Fruit fly (Drosophila melanogaster) whole organism, pupa: Measurements from ENCODE around the gene CG18180.

Experiments used
- CG12605 ChIP-seq: fragments of 200-800 bp; sonication (Bioruptor generic); IDR thresholded peaks from 2 replicates; pipeline ENCODE4 v1.3.6; 2022; ENCODE audit warnings: missing biosample characterization, missing genetic modification characterization
- CG15710 ChIP-seq: fragments of 200-800 bp; sonication (Bioruptor generic); optimal IDR thresholded peaks from 2 replicates; lab custom pipeline; 2018; ENCODE audit warnings: missing biosample characterization, mild to moderate bottlenecking, missing genetic modification characterization, moderate library complexity
- CG17806 ChIP-seq: fragments of 200-800 bp; sonication (Bioruptor generic); optimal IDR thresholded peaks from 2 replicates; lab custom pipeline; 2018; ENCODE audit warnings: missing biosample characterization, mild to moderate bottlenecking, missing genetic modification characterization, moderate library complexity
- CG32121 ChIP-seq: fragments of 200-800 bp; sonication (Bioruptor generic); IDR thresholded peaks from 2 replicates; pipeline ENCODE4 v1.3.6; 2022; ENCODE audit warnings: missing biosample characterization, missing genetic modification characterization
- CG34367 ChIP-seq: fragments of 200-800 bp; sonication (Bioruptor generic); optimal IDR thresholded peaks from 2 replicates; lab custom pipeline; 2018; ENCODE audit warnings: missing biosample characterization, mild to moderate bottlenecking, missing genetic modification characterization
- CG8159 ChIP-seq: fragments of 200-800 bp; sonication (Bioruptor generic); optimal IDR thresholded peaks from 3 replicates; lab custom pipeline; 2018; ENCODE audit warnings: missing biosample characterization, mild to moderate bottlenecking, missing genetic modification characterization, moderate library complexity
- CG8301 ChIP-seq: fragments of 200-800 bp; sonication (Bioruptor generic); optimal IDR thresholded peaks from 2 replicates; lab custom pipeline; 2018; ENCODE audit warnings: missing biosample characterization, mild to moderate bottlenecking, missing genetic modification characterization
- CG9948 ChIP-seq: fragments of 200-800 bp; sonication (Bioruptor generic); optimal IDR thresholded peaks from 2 replicates; lab custom pipeline; 2018; ENCODE audit warnings: missing biosample characterization, mild to moderate bottlenecking, missing genetic modification characterization, moderate library complexity
- D1 ChIP-seq: fragments of 200-800 bp; sonication (Bioruptor generic); optimal IDR thresholded peaks from 2 replicates; lab custom pipeline; 2018; ENCODE audit warnings: missing biosample characterization, mild to moderate bottlenecking, missing genetic modification characterization, moderate library complexity
- Pif1A ChIP-seq: fragments of 200-800 bp; sonication (Bioruptor generic); optimal IDR thresholded peaks from 3 replicates; lab custom pipeline; 2016; ENCODE audit warnings: missing biosample characterization, missing genetic modification characterization
- Pif1B ChIP-seq: fragments of 200-800 bp; sonication (Bioruptor generic); optimal IDR thresholded peaks from 3 replicates; lab custom pipeline; 2016; ENCODE audit warnings: missing biosample characterization, missing genetic modification characterization
- fd96Ca ChIP-seq: fragments of 200-800 bp; sonication (Bioruptor generic); IDR thresholded peaks from 3 replicates; pipeline ENCODE4 v1.3.6; 2022; ENCODE audit warnings: missing biosample characterization, missing genetic modification characterization
- gl ChIP-seq: fragments of 200-800 bp; sonication (Bioruptor generic); optimal IDR thresholded peaks from 2 replicates; lab custom pipeline; 2018; ENCODE audit warnings: missing biosample characterization, mild to moderate bottlenecking, missing genetic modification characterization
- rn ChIP-seq: fragments of 200-800 bp; sonication (Bioruptor generic); IDR thresholded peaks from 2 replicates; pipeline ENCODE4 v1.3.6; 2022; ENCODE audit warnings: missing biosample characterization, missing genetic modification characterization

DNA sequence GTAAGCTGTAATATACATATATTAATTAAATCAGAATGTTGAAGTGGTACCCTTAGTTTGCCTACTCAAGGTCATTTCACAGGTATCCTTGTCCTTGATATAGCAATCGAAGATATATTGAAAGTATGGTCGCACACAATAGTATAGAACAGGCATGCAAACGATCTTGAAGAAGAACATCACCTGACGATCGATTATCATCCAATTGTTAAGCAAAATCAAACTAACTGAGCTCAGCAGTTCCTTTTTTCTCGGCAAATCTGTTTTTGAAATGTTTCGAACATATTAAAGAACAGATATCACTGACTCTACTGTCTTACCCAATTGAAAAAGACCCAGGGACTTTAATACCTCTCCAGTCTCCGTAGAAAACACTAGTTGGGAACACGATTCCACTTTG lies 12.4 kb upstream of the CG18180 start, which contains the start of gene Cyp40:
- TF ChIP-seq CG9948 (tag; lab: Kevin White, UChicago) (no peak), CG32121 (GFP tag; lab: Robert Waterston, UW) (no peak), CG8301 (tag; lab: Kevin White, UChicago) (no peak), D1 (no peak), rn (GFP tag; lab: Robert Waterston, UW) (no peak), gl (tag; lab: Kevin White, UChicago) (no peak), Pif1B (GFP tag; lab: Kevin White, UChicago) (no peak), CG17806 (no peak), Pif1A (no peak), CG34367 (tag; lab: Kevin White, UChicago) (no peak), fd96Ca (GFP tag; lab: Robert Waterston, UW) (no peak), CG8159 (no peak), CG15710 (no peak), CG12605 (no peak)
